Fruit fly (Drosophila melanogaster) whole organism, embryonic: ENCODE data around the gene CG12811.

ENCODE experiments used
- CG10543 ChIP-seq: fragments of 200-800 bp; sonication (Bioruptor generic); optimal IDR thresholded peaks from 3 replicates; lab custom pipeline; 2017; ENCODE audit warnings: missing biosample characterization, mild to moderate bottlenecking, missing genetic modification characterization, moderate library complexity
- CG1233 ChIP-seq: fragments of 200-800 bp; sonication (Bioruptor generic); optimal IDR thresholded peaks from 4 replicates; lab custom pipeline; 2018; ENCODE audit warnings: missing biosample characterization, mild to moderate bottlenecking, missing genetic modification characterization
- CG12659 ChIP-seq: fragments of 200-800 bp; sonication (Bioruptor generic); optimal IDR thresholded peaks from 3 replicates; lab custom pipeline; 2017; ENCODE audit warnings: mild to moderate bottlenecking, missing biosample characterization, missing genetic modification reagents, missing genetic modification characterization
- CG12769 ChIP-seq: fragments of 200-800 bp; sonication (Bioruptor generic); optimal IDR thresholded peaks from 2 replicates; lab custom pipeline; 2019; ENCODE audit warnings: missing biosample characterization, mild to moderate bottlenecking, missing genetic modification characterization, moderate library complexity
- CG13287 ChIP-seq: fragments of 200-800 bp; sonication (Bioruptor generic); IDR thresholded peaks from 2 replicates; pipeline ENCODE4 v1.3.6; 2022; ENCODE audit warnings: missing biosample characterization, missing genetic modification characterization; ENCODE audit not compliant: partially characterized antibody
- CG17359 ChIP-seq: fragments of 200-800 bp; sonication (Bioruptor generic); optimal IDR thresholded peaks from 3 replicates; lab custom pipeline; 2018; ENCODE audit warnings: missing biosample characterization, mild to moderate bottlenecking, missing genetic modification characterization, moderate library complexity
- CG17361 ChIP-seq: fragments of 200-800 bp; sonication (Bioruptor generic); IDR thresholded peaks from 3 replicates; pipeline ENCODE4 v1.3.6; 2022; ENCODE audit warnings: missing biosample characterization, missing genetic modification characterization
- CG17385 ChIP-seq: fragments of 200-800 bp; sonication (Bioruptor generic); optimal IDR thresholded peaks from 3 replicates; lab custom pipeline; 2018; ENCODE audit warnings: missing biosample characterization, mild to moderate bottlenecking, missing genetic modification characterization
- CG18262 ChIP-seq: fragments of 200-800 bp; optimal IDR thresholded peaks from 3 replicates; lab custom pipeline; 2019; ENCODE audit warnings: missing biosample characterization, mild to moderate bottlenecking, missing genetic modification characterization, moderate library complexity
- CG2199 ChIP-seq: fragments of 200-800 bp; sonication (Bioruptor generic); IDR thresholded peaks from 3 replicates; pipeline ENCODE4 v1.3.6; 2022; ENCODE audit warnings: missing biosample characterization, missing genetic modification characterization
- CG2678 ChIP-seq: fragments of 200-800 bp; sonication (Bioruptor generic); optimal IDR thresholded peaks from 3 replicates; lab custom pipeline; 2019; ENCODE audit warnings: missing biosample characterization, mild to moderate bottlenecking, missing genetic modification characterization, moderate library complexity
- CG32772 ChIP-seq: fragments of 200-800 bp; sonication (Bioruptor generic); IDR thresholded peaks from 2 replicates; pipeline ENCODE4 v1.3.6; 2022; ENCODE audit warnings: missing biosample characterization, missing genetic modification characterization
- CG4617 ChIP-seq: fragments of 200-800 bp; sonication (Bioruptor generic); optimal IDR thresholded peaks from 3 replicates; lab custom pipeline; 2016; ENCODE audit warnings: missing biosample characterization, missing genetic modification characterization, borderline replicate concordance
- CG6689 ChIP-seq: fragments of 200-800 bp; sonication (Bioruptor generic); IDR thresholded peaks from 2 replicates; pipeline ENCODE4 v1.3.6; 2022; ENCODE audit warnings: missing biosample characterization, missing genetic modification characterization
- CG7786 ChIP-seq: fragments of 200-800 bp; sonication (Bioruptor generic); optimal IDR thresholded peaks from 2 replicates; lab custom pipeline; 2016; ENCODE audit warnings: missing biosample characterization, missing genetic modification characterization
- CG7928 ChIP-seq: fragments of 200-800 bp; sonication (Bioruptor generic); optimal IDR thresholded peaks from 2 replicates; lab custom pipeline; 2017; ENCODE audit warnings: missing biosample characterization, mild to moderate bottlenecking, missing genetic modification characterization
- CG8281 ChIP-seq: fragments of 200-800 bp; sonication (Bioruptor generic); optimal IDR thresholded peaks from 2 replicates; lab custom pipeline; 2018; ENCODE audit warnings: missing biosample characterization, mild to moderate bottlenecking, missing genetic modification characterization, moderate library complexity
- CG8290 ChIP-seq, 3 experiments: fragments of 200-800 bp; sonication (Bioruptor generic); optimal IDR thresholded peaks; 2 replicates each; lab custom pipeline; 2016 to 2019; ENCODE audit warnings: missing biosample characterization in 3 of 3, missing genetic modification characterization in 3 of 3, mild to moderate bottlenecking in 2 of 3, moderate library complexity in 1 of 3
- D19A ChIP-seq: fragments of 200-800 bp; optimal IDR thresholded peaks from 3 replicates; lab custom pipeline; 2019; ENCODE audit warnings: missing biosample characterization, mild to moderate bottlenecking, missing genetic modification characterization, moderate library complexity
- Dbx ChIP-seq: fragments of 200-800 bp; sonication (Bioruptor generic); IDR thresholded peaks from 3 replicates; pipeline ENCODE4 v1.3.6; 2022; ENCODE audit warnings: missing biosample characterization, missing genetic modification characterization
- Deaf1 ChIP-seq: fragments of 200-800 bp; optimal IDR thresholded peaks from 3 replicates; lab custom pipeline; 2019; ENCODE audit warnings: missing biosample characterization, mild to moderate bottlenecking, missing genetic modification characterization, moderate library complexity
- Dll ChIP-seq: fragments of 200-800 bp; sonication (Bioruptor generic); IDR thresholded peaks from 4 replicates; pipeline ENCODE4 v1.3.6; 2022; ENCODE audit warnings: missing biosample characterization, missing genetic modification characterization; ENCODE audit not compliant: partially characterized antibody
- Eip74EF ChIP-seq, 2 experiments: fragments of 200-800 bp in 1 of 2; fragments of >200 bp in 1 of 2; sonication (Bioruptor generic) in 1 of 2; optimal IDR thresholded peaks; 2 replicates each; lab custom pipeline; 2017 to 2019; ENCODE audit warnings: missing biosample characterization in 2 of 2, missing genetic modification characterization in 2 of 2, mild to moderate bottlenecking in 1 of 2, moderate library complexity in 1 of 2
- HmgZ ChIP-seq: fragments of 200-800 bp; sonication (Bioruptor generic); optimal IDR thresholded peaks from 2 replicates; lab custom pipeline; 2018; ENCODE audit warnings: missing biosample characterization, mild to moderate bottlenecking, missing genetic modification characterization
- Mad ChIP-seq: fragments of 200-800 bp; sonication (Bioruptor generic); optimal IDR thresholded peaks from 2 replicates; lab custom pipeline; 2016; ENCODE audit warnings: missing biosample characterization, missing genetic modification characterization
- Med ChIP-seq: fragments of 200-800 bp; sonication (Bioruptor generic); peaks from one replicate; lab custom pipeline; 2016; ENCODE audit warnings: missing biosample characterization, missing genetic modification characterization, mild to moderate bottlenecking, inconsistent platforms, moderate library complexity
- Meics ChIP-seq: fragments of 200-800 bp; sonication (Bioruptor generic); optimal IDR thresholded peaks from 2 replicates; lab custom pipeline; 2017; ENCODE audit warnings: missing biosample characterization, mild to moderate bottlenecking, missing genetic modification characterization
- Myb ChIP-seq: fragments of 200-800 bp; sonication (Bioruptor generic); optimal IDR thresholded peaks from 2 replicates; lab custom pipeline; 2016; ENCODE audit warnings: missing biosample characterization, missing genetic modification characterization
- NFAT ChIP-seq: fragments of 200-800 bp; sonication (Bioruptor generic); IDR thresholded peaks from 2 replicates; pipeline ENCODE4 v1.3.6; 2022; ENCODE audit warnings: missing biosample characterization, missing genetic modification characterization
- cas ChIP-seq: fragments of 200-800 bp; sonication (Bioruptor generic); IDR thresholded peaks from 2 replicates; pipeline ENCODE4 v1.3.6; 2022; ENCODE audit warnings: missing biosample characterization, missing genetic modification characterization
- chinmo ChIP-seq: fragments of 200-800 bp; sonication (Bioruptor generic); IDR thresholded peaks from 4 replicates; pipeline ENCODE4 v1.3.6; 2022; ENCODE audit warnings: missing biosample characterization, missing genetic modification characterization; ENCODE audit not compliant: partially characterized antibody
- da ChIP-seq: fragments of 200-800 bp; sonication (Bioruptor generic); optimal IDR thresholded peaks from 2 replicates; lab custom pipeline; 2016; ENCODE audit warnings: missing biosample characterization, missing genetic modification characterization
- dmrt99B ChIP-seq: fragments of 200-800 bp; sonication (Bioruptor generic); optimal IDR thresholded peaks from 2 replicates; lab custom pipeline; 2018; ENCODE audit warnings: missing biosample characterization, mild to moderate bottlenecking, missing genetic modification characterization, moderate library complexity
- exex ChIP-seq: fragments of 200-800 bp; sonication (Bioruptor generic); optimal IDR thresholded peaks from 4 replicates; lab custom pipeline; 2018; ENCODE audit warnings: missing biosample characterization, mild to moderate bottlenecking, missing genetic modification characterization, moderate library complexity
- gfzf ChIP-seq: fragments of 200-800 bp; sonication (Bioruptor generic); optimal IDR thresholded peaks from 2 replicates; lab custom pipeline; 2016; ENCODE audit warnings: missing biosample characterization, mild to moderate bottlenecking, missing genetic modification characterization, moderate library complexity
- grau ChIP-seq: fragments of 200-800 bp; optimal IDR thresholded peaks from 3 replicates; lab custom pipeline; 2019; ENCODE audit warnings: missing biosample characterization, mild to moderate bottlenecking, missing genetic modification characterization, moderate library complexity
- kah ChIP-seq: fragments of 200-800 bp; sonication (Bioruptor generic); optimal IDR thresholded peaks from 2 replicates; lab custom pipeline; 2018; ENCODE audit warnings: missing biosample characterization, mild to moderate bottlenecking, missing genetic modification characterization
- kay ChIP-seq: fragments of 200-800 bp; sonication (Bioruptor generic); optimal IDR thresholded peaks from 2 replicates; lab custom pipeline; 2016; ENCODE audit warnings: missing biosample characterization, missing genetic modification characterization
- knrl ChIP-seq: fragments of 200-800 bp; sonication (Bioruptor generic); IDR thresholded peaks from 3 replicates; pipeline ENCODE4 v1.3.6; 2022; ENCODE audit warnings: missing biosample characterization, missing genetic modification characterization; ENCODE audit not compliant: partially characterized antibody
- lab ChIP-seq: fragments of 200-800 bp; sonication (Bioruptor generic); optimal IDR thresholded peaks from 3 replicates; lab custom pipeline; 2017; ENCODE audit warnings: missing biosample characterization, missing genetic modification characterization, mild to moderate bottlenecking, moderate library complexity, missing genetic modification reagents
- maf-S ChIP-seq: fragments of 200-800 bp; sonication (Bioruptor generic); optimal IDR thresholded peaks from 2 replicates; lab custom pipeline; 2016; ENCODE audit warnings: missing biosample characterization, missing genetic modification characterization
- mld ChIP-seq: fragments of 200-800 bp; sonication (Bioruptor generic); IDR thresholded peaks from 3 replicates; pipeline ENCODE4 v1.3.6; 2022; ENCODE audit warnings: missing biosample characterization, missing genetic modification characterization; ENCODE audit not compliant: partially characterized antibody
- nom ChIP-seq: fragments of 200-800 bp; sonication (Bioruptor generic); optimal IDR thresholded peaks from 2 replicates; lab custom pipeline; 2017; ENCODE audit warnings: missing biosample characterization, missing genetic modification characterization, mild to moderate bottlenecking, moderate library complexity, missing genetic modification reagents
- pan ChIP-seq, 4 experiments: fragments of >200 bp in 3 of 4; fragments of 200-800 bp in 1 of 4; sonication (Bioruptor generic) in 1 of 4; optimal IDR thresholded peaks in 3 of 4; IDR thresholded peaks in 1 of 4; 2 replicates each; pipeline versions ENCODE4 v1.3.6 to Lab custom; 2017 to 2022; ENCODE audit warnings: missing biosample characterization in 2 of 4, missing genetic modification characterization in 2 of 4, mixed read lengths in 1 of 4
- row ChIP-seq: fragments of 200-800 bp; sonication (Bioruptor generic); IDR thresholded peaks from 3 replicates; pipeline ENCODE4 v1.3.6; 2022; ENCODE audit warnings: missing biosample characterization, missing genetic modification characterization
- sd ChIP-seq: fragments of 200-800 bp; sonication (Bioruptor generic); optimal IDR thresholded peaks from 3 replicates; lab custom pipeline; 2018; ENCODE audit warnings: missing biosample characterization, mild to moderate bottlenecking, missing genetic modification characterization, moderate library complexity
- sna ChIP-seq: fragments of 200-800 bp; sonication (Bioruptor generic); IDR thresholded peaks from 2 replicates; pipeline ENCODE4 v1.3.6; 2022; ENCODE audit warnings: missing biosample characterization, missing genetic modification characterization; ENCODE audit not compliant: partially characterized antibody

Gene CG12811

DNA sequence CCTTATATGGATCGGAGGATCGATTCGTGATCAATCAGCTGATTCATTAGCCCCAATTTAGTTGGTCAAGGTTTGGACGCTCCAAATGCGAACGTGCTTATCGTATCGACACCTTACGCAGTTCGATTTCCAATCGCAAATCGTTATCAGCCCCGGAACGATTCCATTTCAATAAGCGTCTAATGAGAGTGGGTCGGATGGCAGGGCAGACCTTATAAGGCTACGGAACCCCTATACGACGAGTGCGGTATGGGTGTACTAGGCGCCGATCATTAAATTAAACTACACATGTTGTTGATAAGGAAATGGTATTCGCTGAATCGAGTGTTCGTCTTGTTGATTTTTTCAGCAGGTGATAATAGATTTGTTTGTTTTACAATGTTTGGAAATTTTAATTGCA lies 12.8 kb downstream of the CG12811 start (continued):
- peak in 1 of 2 experiments; percentile 63 for TF ChIP-seq Eip74EF (GFP tag; optimal IDR thresholded peaks at IDR 0.05; lab: Kevin White, UChicago)
- TF ChIP-seq CG4617 (GFP tag; lab: Kevin White, UChicago) = no peak
- TF ChIP-seq CG7928 = no peak
- TF ChIP-seq sd = peak; percentile 53
- TF ChIP-seq Mad (GFP tag; lab: Kevin White, UChicago) = no peak
- TF ChIP-seq maf-S = no peak
- TF ChIP-seq exex (tag; lab: Kevin White, UChicago) = peak; percentile 97
- no peak for TF ChIP-seq CG17385 (GFP tag; lab: Kevin White, UChicago)
- no peak for TF ChIP-seq CG32772 (GFP tag; lab: Robert Waterston, UW)
- no peak for TF ChIP-seq NFAT (GFP tag; lab: Robert Waterston, UW)
- TF ChIP-seq HmgZ = peak; percentile 1
- TF ChIP-seq da (GFP tag; lab: Kevin White, UChicago) = no peak
- no peak for TF ChIP-seq kah
- no peak for TF ChIP-seq Myb
- no peak for TF ChIP-seq cas
- TF ChIP-seq lab (GFP tag; lab: Kevin White, UChicago) = peak; percentile 74
- TF ChIP-seq nom = no peak

dm6 chr3R:10034995-10035446 lies 13.6 kb downstream of the CG12811 start:
- TF ChIP-seq CG8281 (tag; lab: Kevin White, UChicago) = peak; percentile 35
- peak; percentile 7 for TF ChIP-seq CG10543 (GFP tag; lab: Kevin White, UChicago)
- TF ChIP-seq pan (optimal IDR thresholded peaks at IDR 0.05; lab: Kevin White, UChicago) = no peak
- TF ChIP-seq pan (GFP tag; optimal IDR thresholded peaks at IDR 0.05 in 1 of 2, IDR thresholded peaks at IDR 0.05 in 1 of 2) = peak in 1 of 2 experiments; percentile 35
- 0 out of 2 replicates have a peak, but pooled peaks have one; percentile 14 for TF ChIP-seq sna (GFP tag; lab: Robert Waterston, UW)
- peak; percentile 89 for TF ChIP-seq Meics
- peak; percentile 65 for TF ChIP-seq Deaf1 (tag; lab: Kevin White, UChicago)
- peak; percentile 41 for TF ChIP-seq D19A
- TF ChIP-seq knrl (GFP tag; lab: Robert Waterston, UW) = no peak
- TF ChIP-seq CG6689 (GFP tag; lab: Robert Waterston, UW) = peak; percentile 24; the same call in 1 of the 2 replicates
- peak; percentile 16 for TF ChIP-seq CG2678 (tag; lab: Kevin White, UChicago)
- no peak for TF ChIP-seq CG8290 (GFP tag; optimal IDR thresholded peaks at IDR 0.05; lab: Kevin White, UChicago)
- peak in 1 of 2 experiments; percentile 6 for TF ChIP-seq CG8290 (tag; optimal IDR thresholded peaks at IDR 0.05; lab: Kevin White, UChicago)
- no peak for TF ChIP-seq CG7786 (GFP tag; lab: Kevin White, UChicago)
- no peak for TF ChIP-seq CG12659 (GFP tag; lab: Kevin White, UChicago)
- 0 out of 3 replicates have a peak, but pooled peaks have one; percentile 39 for TF ChIP-seq mld (GFP tag; lab: Robert Waterston, UW)
- TF ChIP-seq chinmo (GFP tag; lab: Robert Waterston, UW) = 0 out of 4 replicates have a peak, but pooled peaks have one; percentile 44
- TF ChIP-seq CG12769 = peak; percentile 55
- TF ChIP-seq CG13287 (GFP tag; lab: Robert Waterston, UW) = no peak
- no peak for TF ChIP-seq Dbx
- TF ChIP-seq CG17361 (GFP tag; lab: Robert Waterston, UW) = peak; percentile 32; the same call in 1 of the 3 replicates
- peak; percentile 80 for TF ChIP-seq kay (GFP tag; lab: Kevin White, UChicago)
- peak; percentile 58 for TF ChIP-seq Med (GFP tag; lab: Kevin White, UChicago)
- TF ChIP-seq row (GFP tag; lab: Robert Waterston, UW) = 0 out of 3 replicates have a peak, but pooled peaks have one; percentile 9
- 0 out of 3 replicates have a peak, but pooled peaks have one; percentile 54 for TF ChIP-seq CG2199 (GFP tag; lab: Robert Waterston, UW)
- no peak for TF ChIP-seq gfzf
- peak; percentile 2 for TF ChIP-seq grau
- TF ChIP-seq CG18262 (tag; lab: Kevin White, UChicago) = peak; percentile 52
- TF ChIP-seq Dll (GFP tag; lab: Robert Waterston, UW) = 0 out of 4 replicates have a peak, but pooled peaks have one; percentile 17
- peak; percentile 38 for TF ChIP-seq dmrt99B (tag; lab: Kevin White, UChicago)
- TF ChIP-seq CG17359 (tag; lab: Kevin White, UChicago) = peak; percentile 37
- no peak for TF ChIP-seq CG1233 (GFP tag; lab: Kevin White, UChicago)
